Fruit fly (Drosophila melanogaster) whole organism, embryonic: Measurements from ENCODE around the gene Lrch.

Experiments used
- Antp ChIP-seq: fragments of 200-800 bp; sonication (Bioruptor generic); optimal IDR thresholded peaks from 3 replicates; lab custom pipeline; 2016; ENCODE audit warnings: missing biosample characterization, missing genetic modification characterization
- CG11456 ChIP-seq: fragments of 200-800 bp; sonication (Bioruptor generic); IDR thresholded peaks from 3 replicates; pipeline ENCODE4 v1.3.6; 2022; ENCODE audit warnings: missing biosample characterization, missing genetic modification characterization
- CG11696 ChIP-seq: fragments of 200-800 bp; sonication (Bioruptor generic); IDR thresholded peaks from 2 replicates; pipeline ENCODE4 v1.3.6; 2022; ENCODE audit warnings: missing biosample characterization, missing genetic modification characterization
- CG12155 ChIP-seq: fragments of 200-800 bp; sonication (Bioruptor generic); optimal IDR thresholded peaks from 3 replicates; lab custom pipeline; 2016; ENCODE audit warnings: missing biosample characterization, missing genetic modification characterization
- CG12236 ChIP-seq: fragments of 200-800 bp; sonication (Bioruptor generic); optimal IDR thresholded peaks from 2 replicates; lab custom pipeline; 2016; ENCODE audit warnings: missing biosample characterization, missing genetic modification characterization
- CG1233 ChIP-seq: fragments of 200-800 bp; sonication (Bioruptor generic); optimal IDR thresholded peaks from 4 replicates; lab custom pipeline; 2018; ENCODE audit warnings: missing biosample characterization, mild to moderate bottlenecking, missing genetic modification characterization
- CG13123 ChIP-seq: fragments of 200-800 bp; sonication (Bioruptor generic); optimal IDR thresholded peaks from 2 replicates; lab custom pipeline; 2016; ENCODE audit warnings: missing biosample characterization, missing genetic modification characterization
- CG1603 ChIP-seq: fragments of 200-800 bp; sonication (Bioruptor generic); optimal IDR thresholded peaks from 2 replicates; lab custom pipeline; 2019; ENCODE audit warnings: missing biosample characterization, mild to moderate bottlenecking, missing genetic modification characterization, moderate library complexity
- CG16813 ChIP-seq: fragments of 200-800 bp; sonication (Bioruptor generic); IDR thresholded peaks from 3 replicates; pipeline ENCODE4 v1.3.6; 2022; ENCODE audit warnings: missing biosample characterization, missing genetic modification characterization; ENCODE audit not compliant: partially characterized antibody
- CG17328 ChIP-seq: fragments of 200-800 bp; sonication (Bioruptor generic); IDR thresholded peaks from 2 replicates; pipeline ENCODE4 v1.3.6; 2022; ENCODE audit warnings: missing biosample characterization, missing genetic modification characterization
- CG17612 ChIP-seq: fragments of 200-800 bp; sonication (Bioruptor generic); IDR thresholded peaks from 2 replicates; pipeline ENCODE4 v1.3.6; 2022; ENCODE audit warnings: missing biosample characterization, missing genetic modification characterization
- CG18599 ChIP-seq: fragments of 200-800 bp; sonication (Bioruptor generic); optimal IDR thresholded peaks from 3 replicates; lab custom pipeline; 2017; ENCODE audit warnings: missing biosample characterization, missing genetic modification characterization, mild to moderate bottlenecking, moderate library complexity, missing genetic modification reagents
- CG3407 ChIP-seq: fragments of 200-800 bp; sonication (Bioruptor generic); optimal IDR thresholded peaks from 2 replicates; lab custom pipeline; 2018; ENCODE audit warnings: missing biosample characterization, mild to moderate bottlenecking, missing genetic modification characterization
- CG3838 ChIP-seq: fragments of 200-800 bp; sonication (Bioruptor generic); optimal IDR thresholded peaks from 3 replicates; lab custom pipeline; 2016; ENCODE audit warnings: missing biosample characterization, missing genetic modification characterization
- CG4360 ChIP-seq: fragments of 200-800 bp; sonication (Bioruptor generic); IDR thresholded peaks from 2 replicates; pipeline ENCODE4 v1.3.6; 2022; ENCODE audit warnings: missing biosample characterization, missing genetic modification characterization
- CG4404 ChIP-seq: fragments of 200-800 bp; sonication (Bioruptor generic); IDR thresholded peaks from 2 replicates; pipeline ENCODE4 v1.3.6; 2022; ENCODE audit warnings: missing biosample characterization, missing genetic modification characterization
- CG4617 ChIP-seq: fragments of 200-800 bp; sonication (Bioruptor generic); optimal IDR thresholded peaks from 3 replicates; lab custom pipeline; 2016; ENCODE audit warnings: missing biosample characterization, missing genetic modification characterization, borderline replicate concordance
- CG6791 ChIP-seq: fragments of 200-800 bp; sonication (Bioruptor generic); IDR thresholded peaks from 3 replicates; pipeline ENCODE4 v1.3.6; 2022; ENCODE audit warnings: missing biosample characterization, missing genetic modification characterization; ENCODE audit not compliant: partially characterized antibody
- CG7928 ChIP-seq: fragments of 200-800 bp; sonication (Bioruptor generic); optimal IDR thresholded peaks from 2 replicates; lab custom pipeline; 2017; ENCODE audit warnings: missing biosample characterization, mild to moderate bottlenecking, missing genetic modification characterization
- CG8290 ChIP-seq, 3 experiments: fragments of 200-800 bp; sonication (Bioruptor generic); optimal IDR thresholded peaks; 2 replicates each; lab custom pipeline; 2016 to 2019; ENCODE audit warnings: missing biosample characterization in 3 of 3, missing genetic modification characterization in 3 of 3, mild to moderate bottlenecking in 2 of 3, moderate library complexity in 1 of 3
- CG8944 ChIP-seq: fragments of 200-800 bp; sonication (Bioruptor generic); optimal IDR thresholded peaks from 3 replicates; lab custom pipeline; 2016; ENCODE audit warnings: missing biosample characterization, missing genetic modification characterization
- CTCF ChIP-seq: fragments of 200-800 bp; sonication (Bioruptor generic); optimal IDR thresholded peaks from 2 replicates; lab custom pipeline; 2017; ENCODE audit warnings: missing biosample characterization, mild to moderate bottlenecking, missing genetic modification characterization, moderate library complexity
- CoRest ChIP-seq: fragments of 200-800 bp; sonication (Bioruptor generic); optimal IDR thresholded peaks from 3 replicates; lab custom pipeline; 2018; ENCODE audit warnings: missing biosample characterization, mild to moderate bottlenecking, missing genetic modification characterization, moderate library complexity
- Dbx ChIP-seq: fragments of 200-800 bp; sonication (Bioruptor generic); IDR thresholded peaks from 3 replicates; pipeline ENCODE4 v1.3.6; 2022; ENCODE audit warnings: missing biosample characterization, missing genetic modification characterization
- Ets97D ChIP-seq: fragments of 200-800 bp; sonication (Bioruptor generic); optimal IDR thresholded peaks from 3 replicates; lab custom pipeline; 2016; ENCODE audit warnings: missing biosample characterization, missing genetic modification characterization
- Gsc ChIP-seq: fragments of 200-800 bp; sonication (Bioruptor generic); IDR thresholded peaks from 2 replicates; pipeline ENCODE4 v1.3.6; 2022; ENCODE audit warnings: missing biosample characterization, missing genetic modification characterization
- HLH4C ChIP-seq: fragments of 200-800 bp; sonication (Bioruptor generic); IDR thresholded peaks from 3 replicates; pipeline ENCODE4 v1.3.6; 2022; ENCODE audit warnings: missing biosample characterization, missing genetic modification characterization; ENCODE audit not compliant: partially characterized antibody
- Hand ChIP-seq: fragments of 200-800 bp; sonication (Bioruptor generic); optimal IDR thresholded peaks from 2 replicates; lab custom pipeline; 2017; ENCODE audit warnings: mild to moderate bottlenecking, missing biosample characterization, missing genetic modification reagents, missing genetic modification characterization
- HmgZ ChIP-seq: fragments of 200-800 bp; sonication (Bioruptor generic); optimal IDR thresholded peaks from 2 replicates; lab custom pipeline; 2018; ENCODE audit warnings: missing biosample characterization, mild to moderate bottlenecking, missing genetic modification characterization
- Hmr ChIP-seq: fragments of 200-800 bp; sonication (Bioruptor generic); optimal IDR thresholded peaks from 3 replicates; lab custom pipeline; 2017; ENCODE audit warnings: mild to moderate bottlenecking, missing biosample characterization, missing genetic modification reagents, missing genetic modification characterization
- Hr39 ChIP-seq: fragments of >200 bp; optimal IDR thresholded peaks from 2 replicates; lab custom pipeline; 2017
- MESR4 ChIP-seq: fragments of 200-800 bp; sonication (Bioruptor generic); optimal IDR thresholded peaks from 2 replicates; lab custom pipeline; 2018; ENCODE audit warnings: missing biosample characterization, mild to moderate bottlenecking, missing genetic modification characterization, moderate library complexity
- Oli ChIP-seq: fragments of 200-800 bp; sonication (Bioruptor generic); optimal IDR thresholded peaks from 2 replicates; lab custom pipeline; 2018; ENCODE audit warnings: missing biosample characterization, mild to moderate bottlenecking, missing genetic modification characterization, moderate library complexity
- Trl ChIP-seq, 3 experiments: fragments of >200 bp in 2 of 3; fragments of 200-800 bp in 1 of 3; sonication (Bioruptor generic) in 1 of 3; optimal IDR thresholded peaks; 2 replicates in 1 of 3; 3 replicates in 2 of 3; lab custom pipeline; 2016 to 2017; ENCODE audit warnings: missing biosample characterization in 1 of 3, missing genetic modification characterization in 1 of 3
- amos ChIP-seq: fragments of 200-800 bp; sonication (Bioruptor generic); IDR thresholded peaks from 2 replicates; pipeline ENCODE4 v1.3.6; 2022; ENCODE audit warnings: missing biosample characterization, missing genetic modification characterization; ENCODE audit not compliant: partially characterized antibody
- bbx ChIP-seq: fragments of 200-800 bp; sonication (Bioruptor generic); IDR thresholded peaks from 2 replicates; pipeline ENCODE4 v1.3.6; 2022; ENCODE audit warnings: missing biosample characterization, missing genetic modification characterization; ENCODE audit not compliant: partially characterized antibody
- crp ChIP-seq, 2 experiments: fragments of 200-800 bp; sonication (Bioruptor generic); optimal IDR thresholded peaks; 2 replicates in 1 of 2; 3 replicates in 1 of 2; lab custom pipeline; 2017; ENCODE audit warnings: missing biosample characterization in 2 of 2, missing genetic modification characterization in 2 of 2, mild to moderate bottlenecking in 1 of 2, moderate library complexity in 1 of 2
- dmrt99B ChIP-seq: fragments of 200-800 bp; sonication (Bioruptor generic); optimal IDR thresholded peaks from 2 replicates; lab custom pipeline; 2018; ENCODE audit warnings: missing biosample characterization, mild to moderate bottlenecking, missing genetic modification characterization, moderate library complexity
- dpn ChIP-seq, 2 experiments: fragments of 200-800 bp; sonication (Bioruptor generic); optimal IDR thresholded peaks; 3 replicates each; lab custom pipeline; 2016; ENCODE audit warnings: missing biosample characterization in 2 of 2, missing genetic modification characterization in 2 of 2
- dysf ChIP-seq: fragments of 200-800 bp; sonication (Bioruptor generic); IDR thresholded peaks from 3 replicates; pipeline ENCODE4 v1.3.6; 2022; ENCODE audit warnings: missing biosample characterization, missing genetic modification characterization
- gcm2 ChIP-seq: fragments of 200-800 bp; sonication (Bioruptor generic); optimal IDR thresholded peaks from 2 replicates; lab custom pipeline; 2016; ENCODE audit warnings: missing biosample characterization, missing genetic modification characterization
- gt ChIP-seq: fragments of 200-800 bp; sonication (Bioruptor generic); IDR thresholded peaks from 2 replicates; pipeline ENCODE4 v1.3.6; 2022; ENCODE audit warnings: missing biosample characterization, missing genetic modification characterization
- hb ChIP-seq: fragments of 200-800 bp; sonication (Bioruptor generic); IDR thresholded peaks from 3 replicates; pipeline ENCODE4 v1.3.6; 2022; ENCODE audit warnings: missing biosample characterization, missing genetic modification characterization; ENCODE audit not compliant: partially characterized antibody
- knrl ChIP-seq: fragments of 200-800 bp; sonication (Bioruptor generic); IDR thresholded peaks from 3 replicates; pipeline ENCODE4 v1.3.6; 2022; ENCODE audit warnings: missing biosample characterization, missing genetic modification characterization; ENCODE audit not compliant: partially characterized antibody
- pb ChIP-seq: fragments of 200-800 bp; sonication (Bioruptor generic); optimal IDR thresholded peaks from 3 replicates; lab custom pipeline; 2016; ENCODE audit warnings: missing biosample characterization, missing genetic modification characterization
- sens ChIP-seq: fragments of 200-800 bp; sonication (Bioruptor generic); peaks from one replicate; lab custom pipeline; 2016; ENCODE audit warnings: missing biosample characterization, missing genetic modification characterization
- tap ChIP-seq: fragments of 200-800 bp; optimal IDR thresholded peaks from 3 replicates; lab custom pipeline; 2019; ENCODE audit warnings: missing biosample characterization, mild to moderate bottlenecking, missing genetic modification characterization, moderate library complexity
- wdn ChIP-seq: fragments of 200-800 bp; sonication (Bioruptor generic); IDR thresholded peaks from 2 replicates; pipeline ENCODE4 v1.3.6; 2022; ENCODE audit warnings: missing biosample characterization, missing genetic modification characterization

The Lrch gene

dm6 chr2L:17384331-17385220, 661 bp upstream of the Lrch start, which contains the start of gene CLIP-190 (continued):
- TF ChIP-seq pb (GFP tag; lab: Kevin White, UChicago) = no peak
- no peak; the same call in 2 of the 3 replicates for TF ChIP-seq hb
- no peak for TF ChIP-seq gcm2 (GFP tag; lab: Kevin White, UChicago)
- TF ChIP-seq Dbx (GFP tag; lab: Robert Waterston, UW) = 0 out of 3 replicates have a peak, but pooled peaks have one; percentile 21
- TF ChIP-seq CG6791 = peak; percentile 85
- peak; percentile 39 for TF ChIP-seq Antp (GFP tag; lab: Kevin White, UChicago)
- TF ChIP-seq CG17328 (GFP tag; lab: Robert Waterston, UW) = no peak
- TF ChIP-seq CG11456 = 0 out of 3 replicates have a peak, but pooled peaks have one; percentile 62
- peak; percentile 25 for TF ChIP-seq CG8944 (GFP tag; lab: Kevin White, UChicago)
- TF ChIP-seq CG17612 = no peak
- peak; percentile 26 for TF ChIP-seq CoRest (tag; lab: Kevin White, UChicago)
- no peak for TF ChIP-seq CG13123
- no peak for TF ChIP-seq CG12155 (GFP tag; lab: Kevin White, UChicago)
- no peak for TF ChIP-seq CG3407 (GFP tag; lab: Kevin White, UChicago)
- no peak for TF ChIP-seq CG1233 (GFP tag; lab: Kevin White, UChicago)
- TF ChIP-seq wdn (GFP tag; lab: Robert Waterston, UW) = no peak
- no peak for TF ChIP-seq CG11696 (GFP tag; lab: Robert Waterston, UW)
- no peak for TF ChIP-seq CG4404
- peak; percentile 53 for TF ChIP-seq CG1603
- peak; percentile 9 for TF ChIP-seq CG3838 (GFP tag; lab: Kevin White, UChicago)
- no peak for TF ChIP-seq Hand (GFP tag; lab: Kevin White, UChicago)
- peak; percentile 27 for TF ChIP-seq CTCF (GFP tag; lab: Kevin White, UChicago)
- TF ChIP-seq dpn (GFP tag; optimal IDR thresholded peaks at IDR 0.05; lab: Kevin White, UChicago) = peak; percentile 8 to 26
- peak; percentile 10 for TF ChIP-seq Hmr (GFP tag; lab: Kevin White, UChicago)
- peak; percentile 65 for TF ChIP-seq CG16813
- peak; percentile 70 for TF ChIP-seq knrl (GFP tag; lab: Robert Waterston, UW)
- peak; percentile 82; the same call in 1 of the 2 replicates for TF ChIP-seq amos (GFP tag; lab: Robert Waterston, UW)
- TF ChIP-seq CG18599 = no peak
- no peak for TF ChIP-seq gt (GFP tag; lab: Robert Waterston, UW)
- TF ChIP-seq sens (GFP tag; lab: Kevin White, UChicago) = peak; percentile 63
- peak; percentile 81 for TF ChIP-seq bbx
- peak; percentile 27 for TF ChIP-seq Ets97D (GFP tag; lab: Kevin White, UChicago)
- TF ChIP-seq Gsc (GFP tag; lab: Robert Waterston, UW) = no peak
- TF ChIP-seq MESR4 = peak; percentile 38
- TF ChIP-seq CG4360 (GFP tag; lab: Robert Waterston, UW) = peak; percentile 74
- TF ChIP-seq dysf = 0 out of 3 replicates have a peak, but pooled peaks have one; percentile 9
- TF ChIP-seq crp (GFP tag; optimal IDR thresholded peaks at IDR 0.05; lab: Kevin White, UChicago) = no peak
- TF ChIP-seq Hr39 (lab: Kevin White, UChicago) = no peak
- peak; percentile 28; the same call in 2 of the 3 replicates for TF ChIP-seq HLH4C (GFP tag; lab: Robert Waterston, UW)
- peak; percentile 7 for TF ChIP-seq HmgZ (tag; lab: Kevin White, UChicago)
- no peak for TF ChIP-seq tap
- TF ChIP-seq CG8290 (GFP tag; optimal IDR thresholded peaks at IDR 0.05; lab: Kevin White, UChicago) = no peak
- TF ChIP-seq CG8290 (tag; optimal IDR thresholded peaks at IDR 0.05; lab: Kevin White, UChicago) = peak in 1 of 2 experiments; percentile 54
- peak; percentile 71 for TF ChIP-seq CG4617 (GFP tag; lab: Kevin White, UChicago)
- no peak for TF ChIP-seq Trl (optimal IDR thresholded peaks at IDR 0.05; lab: Kevin White, UChicago)
- TF ChIP-seq Trl (GFP tag; optimal IDR thresholded peaks at IDR 0.05; lab: Kevin White, UChicago) = peak; percentile 9
- TF ChIP-seq CG12236 = no peak
- TF ChIP-seq CG7928 = no peak
- TF ChIP-seq dmrt99B = no peak
- peak; percentile 2 for TF ChIP-seq Oli (tag; lab: Kevin White, UChicago)
